ENCODE assay signal across 2 worm cellular contexts in genomic region chrIV:3338676-3339075, ce11.
TF ChIP-seq lines count a peak whose summit lies in the region.

hrpa-1 (minus strand) TSS chrIV:3338867.

TF ChIP-seq in whole organism, L1 larva, 84 proteins besides CTCF, POLR2A, EP300 and RAD21 (continued from another document):
- TF ChIP-seq dpl-1 (GFP tag; optimal IDR thresholded peaks at IDR 0.05; lab: Kevin White, UChicago) (peak; percentile 96 to 98 (median 97)), hlh-4 (tag; optimal IDR thresholded peaks at IDR 0.05; lab: Kevin White, UChicago) (no peak), nhr-28 (tag; optimal IDR thresholded peaks at IDR 0.05; lab: Kevin White, UChicago) (no peak), dsc-1 (tag; optimal IDR thresholded peaks at IDR 0.05; lab: Kevin White, UChicago) (peak; percentile 83), irx-1 (tag; optimal IDR thresholded peaks at IDR 0.05; lab: Kevin White, UChicago) (peak; percentile 72), elt-3 (tag; optimal IDR thresholded peaks at IDR 0.05; lab: Kevin White, UChicago) (peak in 2 of 6 experiments; percentile 64 to 77), Y116A8C.19 (tag; optimal IDR thresholded peaks at IDR 0.05; lab: Kevin White, UChicago; ENCODE audit: borderline replicate concordance) (no peak), ceh-82 (tag; optimal IDR thresholded peaks at IDR 0.05; lab: Kevin White, UChicago) (peak; percentile 86 to 95 (median 87)), sptf-1 (tag; optimal IDR thresholded peaks at IDR 0.05; lab: Kevin White, UChicago) (no peak), unc-130 (tag; optimal IDR thresholded peaks at IDR 0.05; lab: Kevin White, UChicago) (peak; percentile 29), sup-37 (GFP tag; optimal IDR thresholded peaks at IDR 0.05; lab: Kevin White, UChicago) (no peak), aly-2 (tag; optimal IDR thresholded peaks at IDR 0.05; lab: Kevin White, UChicago) (no peak), nhr-20 (tag; optimal IDR thresholded peaks at IDR 0.05; lab: Kevin White, UChicago) (peak; percentile 85), lin-15B (tag; optimal IDR thresholded peaks at IDR 0.05; lab: Kevin White, UChicago) (peak; percentile 82), swsn-7 (tag; optimal IDR thresholded peaks at IDR 0.05; lab: Kevin White, UChicago) (peak; percentile 88), mef-2 (tag; optimal IDR thresholded peaks at IDR 0.05; lab: Kevin White, UChicago) (peak; percentile 23), nhr-11 (tag; optimal IDR thresholded peaks at IDR 0.05; lab: Kevin White, UChicago) (peak; percentile 23), unc-86 (tag; optimal IDR thresholded peaks at IDR 0.05; lab: Kevin White, UChicago) (peak; percentile 85), nhr-90 (tag; optimal IDR thresholded peaks at IDR 0.05; lab: Kevin White, UChicago; ENCODE audit: poor library complexity) (peak; percentile 80), nhr-77 (tag; optimal IDR thresholded peaks at IDR 0.05; lab: Kevin White, UChicago) (peak; percentile 73), fkh-8 (tag; optimal IDR thresholded peaks at IDR 0.05; lab: Kevin White, UChicago) (peak; percentile 87), mab-9 (GFP tag; IDR thresholded peaks at IDR 0.05; lab: Robert Waterston, UW) (peak; percentile 55; the same call in 1 of the 2 replicates), C16A3.4 (tag; optimal IDR thresholded peaks at IDR 0.05; lab: Kevin White, UChicago) (peak; percentile 88)

TF ChIP-seq in whole organism, young adult, 124 proteins besides CTCF, POLR2A, EP300 and RAD21 (continued from another document):
- no peak for TF ChIP-seq F55B11.4 (tag; optimal IDR thresholded peaks at IDR 0.05; lab: Kevin White, UChicago; ENCODE audit: borderline replicate concordance, insufficient read depth)
- TF ChIP-seq unc-62 (GFP tag; optimal IDR thresholded peaks at IDR 0.05; lab: Kevin White, UChicago), result no peak
- TF ChIP-seq Y56A3A.18 (GFP tag; IDR thresholded peaks at IDR 0.05; lab: Robert Waterston, UW), result no peak
- no peak for TF ChIP-seq rpc-1 (optimal IDR thresholded peaks at IDR 0.05; lab: Kevin White, UChicago)
- TF ChIP-seq rpc-1 (tag; optimal IDR thresholded peaks at IDR 0.05; lab: Kevin White, UChicago), result no peak
- TF ChIP-seq repo-1 (tag; optimal IDR thresholded peaks at IDR 0.05; lab: Kevin White, UChicago), result no peak
- no peak for TF ChIP-seq sea-2 (GFP tag; IDR thresholded peaks at IDR 0.05; lab: Robert Waterston, UW)
- no peak for TF ChIP-seq rec-8 (tag; optimal IDR thresholded peaks at IDR 0.05; lab: Kevin White, UChicago)
- no peak for TF ChIP-seq zim-3 (tag; optimal IDR thresholded peaks at IDR 0.05; lab: Kevin White, UChicago)
- peak; percentile 9 for TF ChIP-seq him-1 (tag; optimal IDR thresholded peaks at IDR 0.05; lab: Kevin White, UChicago)
TF ChIP-seq in whole organism, young adult: peak in this region for 35.
